Worm (Caenorhabditis elegans) whole organism, young adult: ENCODE results near the gene elf-1.

Source experiments
- F10E7.11 ChIP-seq: sonication (generic microtip); optimal IDR thresholded peaks from 2 replicates; lab custom pipeline; 2017; ENCODE audit warnings: mild to moderate bottlenecking, missing genetic modification characterization, moderate library complexity, missing compliant biosample characterization
- F33H1.4 ChIP-seq: fragments of 200-800 bp; sonication (Bioruptor generic); IDR thresholded peaks from 2 replicates; pipeline ENCODE4 v1.3.6; 2022; ENCODE audit warnings: missing genetic modification reagents, missing genetic modification characterization, missing compliant biosample characterization
- ama-1 ChIP-seq, 3 experiments: fragments of 150-350 bp in 1 of 3; sonication (generic microtip) in 2 of 3; optimal IDR thresholded peaks; 2 replicates each; lab custom pipeline; 2014 to 2018; ENCODE audit warnings: missing biosample characterization in 2 of 3, missing genetic modification characterization in 2 of 3, missing genetic modification reagents in 2 of 3
- atf-7 ChIP-seq: sonication (generic microtip); optimal IDR thresholded peaks from 2 replicates; lab custom pipeline; 2017; ENCODE audit warnings: mild to moderate bottlenecking, missing genetic modification characterization, missing compliant biosample characterization
- athp-1 ChIP-seq: sonication (generic microtip); optimal IDR thresholded peaks from 2 replicates; lab custom pipeline; 2017; ENCODE audit warnings: mild to moderate bottlenecking, missing genetic modification characterization, missing compliant biosample characterization
- ceh-79 ChIP-seq: sonication (generic microtip); optimal IDR thresholded peaks from 2 replicates; lab custom pipeline; 2017; ENCODE audit warnings: mild to moderate bottlenecking, missing genetic modification characterization, missing compliant biosample characterization
- dpl-1 ChIP-seq: fragments of 150-350 bp; optimal IDR thresholded peaks from 2 replicates; lab custom pipeline; 2014; ENCODE audit warnings: missing biosample characterization, missing genetic modification reagents, missing genetic modification characterization
- madf-3 ChIP-seq: fragments of 200-800 bp; sonication (Bioruptor generic); IDR thresholded peaks from 2 replicates; pipeline ENCODE4 v1.3.6; 2022; ENCODE audit warnings: missing genetic modification reagents, missing genetic modification characterization, missing compliant biosample characterization
- madf-6 ChIP-seq: fragments of 200-800 bp; sonication (Bioruptor generic); IDR thresholded peaks from 2 replicates; pipeline ENCODE4 v1.3.6; 2022; ENCODE audit warnings: missing genetic modification reagents, missing genetic modification characterization, missing compliant biosample characterization
- nhr-179 ChIP-seq: sonication (generic microtip); optimal IDR thresholded peaks from 2 replicates; lab custom pipeline; 2016; ENCODE audit warnings: mild to moderate bottlenecking, missing genetic modification characterization, missing compliant biosample characterization
- nhr-90 ChIP-seq: sonication (generic microtip); optimal IDR thresholded peaks from 2 replicates; lab custom pipeline; 2016; ENCODE audit warnings: missing genotype, mild to moderate bottlenecking, missing genetic modification characterization, missing compliant biosample characterization
- snpc-1.3 ChIP-seq: sonication (generic microtip); optimal IDR thresholded peaks from 2 replicates; lab custom pipeline; 2017; ENCODE audit warnings: missing genetic modification characterization, mild to moderate bottlenecking, missing compliant biosample characterization, antibody characterized with exemption, moderate library complexity, missing genotype, missing genetic modification reagents; ENCODE audit not compliant: insufficient read depth
- snpc-4 ChIP-seq, 5 experiments: fragments of 150-350 bp in 1 of 5; sonication (generic microtip) in 4 of 5; optimal IDR thresholded peaks; 2 replicates each; lab custom pipeline; 2014 to 2018; ENCODE audit warnings: missing genetic modification characterization in 5 of 5, missing biosample characterization in 3 of 5, antibody characterized with exemption in 2 of 5, mild to moderate bottlenecking in 2 of 5, missing compliant biosample characterization in 2 of 5, missing genotype in 2 of 5, moderate library complexity in 2 of 5, missing genetic modification reagents in 1 of 5
- unc-62 ChIP-seq: fragments of 150-350 bp; optimal IDR thresholded peaks from 2 replicates; lab custom pipeline; 2014; ENCODE audit warnings: missing biosample characterization, missing genetic modification reagents, missing genetic modification characterization

ce11 chrIII:761476-761875, 72.5 kb downstream of the elf-1 start, which contains the start of gene nlp-52:
- TF ChIP-seq madf-3 (GFP tag; lab: Robert Waterston, UW): no peak
- TF ChIP-seq ama-1 (optimal IDR thresholded peaks at IDR 0.05; lab: Kevin White, UChicago): no peak
- TF ChIP-seq ama-1 (GFP tag; optimal IDR thresholded peaks at IDR 0.05; lab: Kevin White, UChicago): no peak
- TF ChIP-seq dpl-1 (GFP tag; lab: Kevin White, UChicago): no peak
- no peak for TF ChIP-seq F10E7.11 (tag; lab: Kevin White, UChicago)
- TF ChIP-seq nhr-90 (tag; lab: Kevin White, UChicago): no peak
- no peak for TF ChIP-seq madf-6 (GFP tag; lab: Robert Waterston, UW)
- no peak for TF ChIP-seq unc-62
- no peak for TF ChIP-seq snpc-4 (GFP tag; optimal IDR thresholded peaks at IDR 0.05; lab: Kevin White, UChicago)
- TF ChIP-seq snpc-4 (tag; optimal IDR thresholded peaks at IDR 0.05; lab: Kevin White, UChicago): no peak
- no peak for TF ChIP-seq atf-7 (tag; lab: Kevin White, UChicago)
- no peak for TF ChIP-seq ceh-79
- TF ChIP-seq nhr-179 (tag; lab: Kevin White, UChicago): no peak
- TF ChIP-seq snpc-1.3 (tag; lab: Kevin White, UChicago): no peak
- TF ChIP-seq F33H1.4 (GFP tag; lab: Robert Waterston, UW): no peak
- no peak for TF ChIP-seq athp-1 (tag; lab: Kevin White, UChicago)
